Worm (Caenorhabditis elegans): Measurements from ENCODE around the gene T25E4.1.
A peak's percentile ranks its signal among the peaks of the same experiment; 100 is the strongest.

- no peak for TF ChIP-seq mdl-1 (tag; optimal IDR thresholded peaks at IDR 0.05)
- TF ChIP-seq ceh-82 (tag; optimal IDR thresholded peaks at IDR 0.05) = no peak
- no peak for TF ChIP-seq elt-3 (tag; optimal IDR thresholded peaks at IDR 0.05)
- no peak for TF ChIP-seq skn-1 (tag; optimal IDR thresholded peaks at IDR 0.05)
- no peak for TF ChIP-seq zag-1 (tag; optimal IDR thresholded peaks at IDR 0.05)
- no peak for TF ChIP-seq unc-39 (tag; optimal IDR thresholded peaks at IDR 0.05)
- TF ChIP-seq sma-9 (GFP tag; optimal IDR thresholded peaks at IDR 0.05) = peak; percentile 32
- TF ChIP-seq sma-9 (tag; optimal IDR thresholded peaks at IDR 0.05) = no peak
- no peak for TF ChIP-seq lin-39 (tag; optimal IDR thresholded peaks at IDR 0.05)
- no peak for TF ChIP-seq lin-11 (tag; optimal IDR thresholded peaks at IDR 0.05)
- no peak for TF ChIP-seq ama-1 (optimal IDR thresholded peaks at IDR 0.05)
Observed at ce11 chrII:5619298-5619697, 41.2 kb downstream of the T25E4.1 start, which contains the start of gene dhs-6.
